Fruit fly (Drosophila melanogaster): Measurements from ENCODE around the gene CG3339.

Gene CG3339

dm6 chr3R:27281022-27281810 is 40.9 kb downstream of the CG3339 start (continued):
- TF ChIP-seq lola (GFP tag; optimal IDR thresholded peaks at IDR 0.05) (no peak), Dif (GFP tag; optimal IDR thresholded peaks at IDR 0.05; ENCODE audit: partially characterized antibody) (peak; percentile 40), pan (optimal IDR thresholded peaks at IDR 0.05) (no peak), Sp1 (GFP tag; optimal IDR thresholded peaks at IDR 0.05) (peak; percentile 92), CG32264 (GFP tag; optimal IDR thresholded peaks at IDR 0.05) (peak; percentile 92)

DNA sequence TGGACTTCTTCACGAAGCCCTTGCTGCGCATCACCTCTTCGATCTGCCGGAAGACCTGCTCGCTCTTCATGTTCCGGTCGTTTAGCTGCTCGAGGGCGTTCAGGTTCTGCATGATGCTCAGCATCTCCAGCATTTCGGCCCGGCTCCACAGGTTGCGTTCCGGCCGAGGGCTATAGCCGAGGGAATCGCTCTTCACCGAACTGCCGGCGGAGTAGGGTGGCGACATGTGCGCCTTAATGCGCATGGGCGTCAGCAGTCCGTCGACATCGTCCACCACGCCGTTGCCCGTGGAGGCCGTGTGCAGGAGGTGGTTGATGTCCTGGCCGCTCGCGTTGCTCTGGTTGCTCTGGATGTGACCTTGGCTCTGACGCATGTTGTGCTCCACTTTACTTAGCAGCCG is 42.6 kb downstream of the CG3339 start:
- TF ChIP-seq CrebA (GFP tag; optimal IDR thresholded peaks at IDR 0.05; ENCODE audit: borderline replicate concordance) (no peak), rgr (GFP tag; optimal IDR thresholded peaks at IDR 0.05) (no peak), usp (GFP tag; optimal IDR thresholded peaks at IDR 0.05) (no peak), tai (GFP tag; optimal IDR thresholded peaks at IDR 0.05) (no peak), Dif (GFP tag; optimal IDR thresholded peaks at IDR 0.05; ENCODE audit: partially characterized antibody) (no peak), br (GFP tag; optimal IDR thresholded peaks at IDR 0.05) (no peak), Hnf4 (GFP tag; optimal IDR thresholded peaks at IDR 0.05) (no peak), ey (GFP tag; optimal IDR thresholded peaks at IDR 0.05) (no peak), Mio (GFP tag; optimal IDR thresholded peaks at IDR 0.05) (no peak), OdsH (GFP tag; optimal IDR thresholded peaks at IDR 0.05) (no peak)

DNA sequence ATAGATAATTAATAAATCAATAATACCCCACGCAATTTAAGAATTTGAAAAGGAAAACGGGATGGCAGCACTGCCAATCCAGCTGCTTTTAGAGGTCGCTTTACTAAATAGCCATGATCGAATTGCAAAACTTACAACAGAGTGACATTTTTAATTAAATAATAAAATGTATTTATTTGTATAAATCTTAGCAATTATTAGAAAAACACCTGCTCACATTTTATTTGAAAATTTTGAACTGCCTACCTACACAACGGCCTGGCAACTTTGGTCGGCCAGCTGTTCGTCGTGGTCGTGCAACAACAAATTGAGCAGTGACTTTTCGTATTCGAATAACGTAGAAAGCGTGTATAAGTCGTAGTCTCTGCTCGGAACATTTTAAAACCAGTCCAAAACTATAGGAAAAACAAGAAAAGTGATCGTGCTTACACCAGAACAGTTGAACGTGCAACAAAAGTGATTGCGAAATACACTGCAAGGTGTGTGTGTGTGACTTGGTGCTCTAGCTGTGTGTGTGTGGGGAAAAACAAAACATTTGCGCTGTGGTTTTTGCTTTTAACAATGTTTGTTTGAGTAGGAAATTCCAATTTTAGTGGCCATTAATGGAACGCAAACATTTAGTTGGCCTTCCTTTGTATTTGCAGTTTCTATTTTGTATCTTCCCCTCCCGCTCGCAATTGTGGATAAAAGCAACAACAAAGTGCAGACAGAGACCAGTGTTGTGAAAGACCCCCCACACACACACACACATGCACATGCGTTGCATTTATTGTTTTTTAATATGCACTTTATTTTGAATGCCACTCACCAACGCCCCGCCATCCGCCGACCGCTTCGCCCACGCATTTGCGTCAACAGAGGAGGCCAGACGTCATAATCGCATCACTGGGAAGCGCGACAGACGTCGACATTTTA is 47.3 kb downstream of the CG3339 start, which contains the start of gene CG5938:
TSS of gene CG5938 (plus strand) at position 262 of the 915 bp plus-strand sequence.
- peak; percentile 35 for TF ChIP-seq jim (GFP tag; optimal IDR thresholded peaks at IDR 0.05)
- TF ChIP-seq Rel (GFP tag; optimal IDR thresholded peaks at IDR 0.05) = no peak
- peak; percentile 94 for TF ChIP-seq Rel (tag; optimal IDR thresholded peaks at IDR 0.05)
- TF ChIP-seq HLH106 (tag; optimal IDR thresholded peaks at IDR 0.05) = peak; percentile 55
- no peak for TF ChIP-seq OdsH (GFP tag; optimal IDR thresholded peaks at IDR 0.05)
- peak; percentile 30 for TF ChIP-seq Hnf4 (GFP tag; optimal IDR thresholded peaks at IDR 0.05)
- TF ChIP-seq tai (GFP tag; optimal IDR thresholded peaks at IDR 0.05) = no peak
- no peak for TF ChIP-seq Abd-B (GFP tag; optimal IDR thresholded peaks at IDR 0.05)
- no peak for TF ChIP-seq CrebA (GFP tag; optimal IDR thresholded peaks at IDR 0.05; ENCODE audit: borderline replicate concordance)
- TF ChIP-seq ey (GFP tag; optimal IDR thresholded peaks at IDR 0.05) = no peak
- no peak for TF ChIP-seq CG32264 (GFP tag; optimal IDR thresholded peaks at IDR 0.05)
- TF ChIP-seq fru (GFP tag; optimal IDR thresholded peaks at IDR 0.05) = no peak
- TF ChIP-seq h (GFP tag; optimal IDR thresholded peaks at IDR 0.05) = peak; percentile 31
- peak; percentile 15 for TF ChIP-seq Sp1 (GFP tag; optimal IDR thresholded peaks at IDR 0.05)
- peak; percentile 49 for TF ChIP-seq Hr83 (GFP tag; optimal IDR thresholded peaks at IDR 0.05; ENCODE audit: poor library complexity, severe bottlenecking)
- TF ChIP-seq Dif (GFP tag; optimal IDR thresholded peaks at IDR 0.05; ENCODE audit: partially characterized antibody) = no peak
- no peak for TF ChIP-seq woc (GFP tag; optimal IDR thresholded peaks at IDR 0.05)
- peak; percentile 29 for TF ChIP-seq rgr (GFP tag; optimal IDR thresholded peaks at IDR 0.05)
- no peak for TF ChIP-seq dmrt93B (GFP tag; optimal IDR thresholded peaks at IDR 0.05)
- TF ChIP-seq foxo (GFP tag; optimal IDR thresholded peaks at IDR 0.05) = peak in 1 of 2 experiments; percentile 21
- TF ChIP-seq Jra (GFP tag; optimal IDR thresholded peaks at IDR 0.05) = peak; percentile 23
- TF ChIP-seq br (GFP tag; optimal IDR thresholded peaks at IDR 0.05) = peak; percentile 14
- no peak for TF ChIP-seq Dfd (GFP tag; optimal IDR thresholded peaks at IDR 0.05)
- TF ChIP-seq sv (GFP tag; optimal IDR thresholded peaks at IDR 0.05) = peak; percentile 40

DNA sequence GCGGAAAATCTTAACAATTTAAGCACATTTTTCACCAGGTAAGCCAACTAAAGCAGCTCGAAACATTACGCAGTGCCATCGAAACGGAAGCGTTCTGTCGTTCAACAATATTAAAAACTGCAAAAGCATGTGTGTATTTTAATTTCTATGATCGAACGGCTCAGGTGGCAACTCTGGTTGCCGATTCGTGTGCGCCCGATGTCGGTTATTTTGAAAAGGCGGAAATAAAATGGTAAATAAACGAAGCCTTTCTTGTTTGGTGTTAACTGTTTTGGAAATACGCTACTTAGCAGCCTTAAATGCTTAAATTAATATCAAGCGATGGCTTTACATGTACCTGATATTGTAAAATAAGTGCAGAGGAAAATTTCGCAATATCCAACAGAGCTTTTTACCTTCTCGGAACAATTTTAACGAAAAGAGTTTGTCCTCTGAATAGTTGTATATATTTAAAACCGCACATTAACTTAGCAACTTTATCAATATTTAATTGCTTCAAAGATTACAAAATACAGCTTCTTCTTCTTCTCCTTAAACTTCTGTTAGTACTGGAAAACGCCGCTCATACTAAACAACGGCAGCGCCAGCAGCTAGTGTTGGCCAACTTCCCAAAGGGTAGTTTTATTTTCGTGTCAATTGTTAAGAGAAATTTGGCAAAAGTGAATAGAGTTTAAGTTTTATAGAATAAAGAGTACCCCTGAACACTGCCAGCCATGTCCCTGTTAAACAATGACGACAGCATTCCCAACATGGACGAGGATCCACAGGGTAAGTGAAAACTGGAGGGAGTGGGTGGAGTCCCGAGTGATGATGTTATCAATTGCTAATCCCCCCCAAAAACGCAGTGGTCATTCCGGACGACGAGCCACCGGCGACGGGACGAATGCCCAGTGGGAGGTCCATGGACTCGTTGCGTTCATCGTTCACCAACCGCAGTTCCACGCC is 48.7 kb downstream of the CG3339 start, which contains the start of gene CG5934:
TSS of gene CG5934 (plus strand) at position 588 of the 945 bp plus-strand sequence.
- no peak for TF ChIP-seq Mio (GFP tag; optimal IDR thresholded peaks at IDR 0.05)
- no peak for TF ChIP-seq jim (GFP tag; optimal IDR thresholded peaks at IDR 0.05)
- no peak for TF ChIP-seq Rel (GFP tag; optimal IDR thresholded peaks at IDR 0.05)
- peak; percentile 77 for TF ChIP-seq Rel (tag; optimal IDR thresholded peaks at IDR 0.05)
- TF ChIP-seq pan (optimal IDR thresholded peaks at IDR 0.05) = no peak
- TF ChIP-seq sv (GFP tag; optimal IDR thresholded peaks at IDR 0.05) = peak; percentile 23
- no peak for TF ChIP-seq Dif (GFP tag; optimal IDR thresholded peaks at IDR 0.05; ENCODE audit: partially characterized antibody)
- no peak for TF ChIP-seq woc (GFP tag; optimal IDR thresholded peaks at IDR 0.05)
- TF ChIP-seq fru (GFP tag; optimal IDR thresholded peaks at IDR 0.05) = no peak
- TF ChIP-seq Hr78 (GFP tag; optimal IDR thresholded peaks at IDR 0.05) = no peak
- TF ChIP-seq dl (GFP tag; optimal IDR thresholded peaks at IDR 0.05; ENCODE audit: insufficient read depth in 1 of 2, partially characterized antibody in 2 of 2) = no peak
- TF ChIP-seq Abd-B (GFP tag; optimal IDR thresholded peaks at IDR 0.05) = no peak
- peak; percentile 15 to 51 for TF ChIP-seq foxo (GFP tag; optimal IDR thresholded peaks at IDR 0.05)
- TF ChIP-seq br (GFP tag; optimal IDR thresholded peaks at IDR 0.05) = peak; percentile 32
- TF ChIP-seq dmrt93B (GFP tag; optimal IDR thresholded peaks at IDR 0.05) = peak; percentile 16
- TF ChIP-seq CG9705 (GFP tag; optimal IDR thresholded peaks at IDR 0.05) = no peak
- TF ChIP-seq tai (GFP tag; optimal IDR thresholded peaks at IDR 0.05) = no peak
- peak; percentile 48 for TF ChIP-seq ey (GFP tag; optimal IDR thresholded peaks at IDR 0.05)
- TF ChIP-seq CrebA (GFP tag; optimal IDR thresholded peaks at IDR 0.05; ENCODE audit: borderline replicate concordance) = no peak
- TF ChIP-seq sage (GFP tag; optimal IDR thresholded peaks at IDR 0.05) = no peak
- TF ChIP-seq brk (GFP tag; optimal IDR thresholded peaks at IDR 0.05) = no peak
- no peak for TF ChIP-seq lola (GFP tag; optimal IDR thresholded peaks at IDR 0.05)
- peak; percentile 29 for TF ChIP-seq OdsH (GFP tag; optimal IDR thresholded peaks at IDR 0.05)
- TF ChIP-seq rgr (GFP tag; optimal IDR thresholded peaks at IDR 0.05) = peak; percentile 54
- TF ChIP-seq N (GFP tag; optimal IDR thresholded peaks at IDR 0.05) = no peak
- TF ChIP-seq Hnf4 (GFP tag; optimal IDR thresholded peaks at IDR 0.05) = no peak
